Worm (Caenorhabditis elegans) whole organism, L4 larva: ENCODE results near the gene spc-2.
A peak's percentile ranks its signal among the peaks of the same experiment; 100 is the strongest.

Source experiments
- F26F4.8 ChIP-seq: fragments of 200-800 bp; sonication (Bioruptor generic); conservative IDR thresholded peaks from 2 replicates; pipeline ENCODE4 v1.3.6; 2022; ENCODE audit warnings: missing genetic modification characterization, missing compliant biosample characterization
- F37D6.2 ChIP-seq: sonication (generic microtip); optimal IDR thresholded peaks from 2 replicates; lab custom pipeline; 2016; ENCODE audit warnings: mild to moderate bottlenecking, missing genetic modification characterization, missing compliant biosample characterization
- Y48G9A.11 ChIP-seq: fragments of 200-800 bp; sonication (Bioruptor generic); IDR thresholded peaks from 2 replicates; pipeline ENCODE4 v1.3.6; 2022; ENCODE audit warnings: missing genetic modification reagents, missing genetic modification characterization, missing compliant biosample characterization
- Y75B8A.6 ChIP-seq: fragments of 200-800 bp; sonication (Bioruptor generic); IDR thresholded peaks from 2 replicates; pipeline ENCODE4 v1.3.6; 2022; ENCODE audit warnings: missing genetic modification reagents, missing genetic modification characterization, missing compliant biosample characterization
- aha-1 ChIP-seq: fragments of 150-350 bp; peaks from one replicate; lab custom pipeline; 2014; ENCODE audit warnings: missing biosample characterization, missing genetic modification characterization
- ceh-82 ChIP-seq: sonication (generic microtip); optimal IDR thresholded peaks from 2 replicates; lab custom pipeline; 2017; ENCODE audit warnings: missing biosample characterization, missing genetic modification characterization
- daf-16 ChIP-seq, 3 experiments: sonication (generic microtip); optimal IDR thresholded peaks; 2 replicates each; lab custom pipeline; 2016 to 2017; ENCODE audit warnings: missing genetic modification characterization in 3 of 3, missing genetic modification reagents in 3 of 3, mild to moderate bottlenecking in 2 of 3, missing compliant biosample characterization in 2 of 3, missing biosample characterization in 1 of 3, moderate library complexity in 1 of 3
- daf-19 ChIP-seq: fragments of 200-800 bp; sonication (Bioruptor generic); conservative IDR thresholded peaks from 2 replicates; pipeline ENCODE4 v1.3.6; 2022; ENCODE audit warnings: missing genetic modification characterization, missing compliant biosample characterization
- dmd-8 ChIP-seq: fragments of 200-800 bp; sonication (Bioruptor generic); IDR thresholded peaks from 2 replicates; pipeline ENCODE4 v1.3.6; 2022; ENCODE audit warnings: missing genetic modification characterization, missing compliant biosample characterization
- dpl-1 ChIP-seq: fragments of 150-350 bp; optimal IDR thresholded peaks from 2 replicates; lab custom pipeline; 2014; ENCODE audit warnings: missing biosample characterization, missing genetic modification reagents, missing genetic modification characterization
- egl-43 ChIP-seq: fragments of 200-800 bp; sonication (Bioruptor generic); IDR thresholded peaks from 2 replicates; pipeline ENCODE4 v1.3.6; 2022; ENCODE audit warnings: missing genetic modification reagents, missing genetic modification characterization, missing compliant biosample characterization
- fos-1 ChIP-seq: fragments of 150-350 bp; optimal IDR thresholded peaks from 2 replicates; lab custom pipeline; 2014; ENCODE audit warnings: missing biosample characterization, missing genetic modification characterization
- hif-1 ChIP-seq, 2 experiments: sonication (generic microtip); optimal IDR thresholded peaks; 2 replicates each; lab custom pipeline; 2016 to 2017; ENCODE audit warnings: missing compliant biosample characterization in 2 of 2, missing genetic modification characterization in 2 of 2, missing genetic modification reagents in 2 of 2, missing genotype in 2 of 2, mild to moderate bottlenecking in 1 of 2
- jun-1 ChIP-seq: fragments of 150-350 bp; optimal IDR thresholded peaks from 2 replicates; lab custom pipeline; 2014; ENCODE audit warnings: missing biosample characterization, missing genetic modification reagents, missing genetic modification characterization
- lin-1 ChIP-seq: fragments of 200-800 bp; sonication (Bioruptor generic); IDR thresholded peaks from 2 replicates; pipeline ENCODE4 v1.3.6; 2022; ENCODE audit warnings: missing genetic modification reagents, missing genetic modification characterization, missing compliant biosample characterization
- lin-38 ChIP-seq: fragments of 200-800 bp; sonication (Bioruptor generic); IDR thresholded peaks from 2 replicates; pipeline ENCODE4 v1.3.6; 2022; ENCODE audit warnings: missing genetic modification reagents, missing genetic modification characterization, missing compliant biosample characterization
- lin-39 ChIP-seq: fragments of 150-350 bp; optimal IDR thresholded peaks from 2 replicates; lab custom pipeline; 2014; ENCODE audit warnings: missing biosample characterization, missing genetic modification reagents, missing genetic modification characterization
- mxl-2 ChIP-seq: fragments of 200-800 bp; sonication (Bioruptor generic); conservative IDR thresholded peaks from 2 replicates; pipeline ENCODE4 v1.3.6; 2022; ENCODE audit warnings: missing genetic modification reagents, missing genetic modification characterization, missing compliant biosample characterization
- nhr-102 ChIP-seq: sonication (generic microtip); optimal IDR thresholded peaks from 2 replicates; lab custom pipeline; 2016; ENCODE audit warnings: mild to moderate bottlenecking, missing genetic modification characterization, moderate library complexity, missing compliant biosample characterization
- nhr-41 ChIP-seq: fragments of 200-800 bp; sonication (Bioruptor generic); IDR thresholded peaks from 2 replicates; pipeline ENCODE4 v1.3.6; 2022; ENCODE audit warnings: missing genetic modification reagents, missing genetic modification characterization, missing compliant biosample characterization
- nhr-42 ChIP-seq: fragments of 200-800 bp; sonication (Bioruptor generic); IDR thresholded peaks from 2 replicates; pipeline ENCODE4 v1.3.6; 2022; ENCODE audit warnings: missing genetic modification characterization, missing compliant biosample characterization
- nhr-48 ChIP-seq: sonication (generic microtip); optimal IDR thresholded peaks from 2 replicates; lab custom pipeline; 2016; ENCODE audit warnings: mild to moderate bottlenecking, missing genetic modification characterization, missing compliant biosample characterization
- nhr-77 ChIP-seq: fragments of 150-350 bp; optimal IDR thresholded peaks from 2 replicates; lab custom pipeline; 2014; ENCODE audit warnings: missing biosample characterization, missing genetic modification characterization
- pha-4 ChIP-seq, 2 experiments: fragments of 150-350 bp in 1 of 2; fragments of 200-800 bp in 1 of 2; sonication (Bioruptor generic) in 1 of 2; IDR thresholded peaks in 1 of 2; optimal IDR thresholded peaks in 1 of 2; 2 replicates each; pipeline versions ENCODE4 v1.3.6 to Lab custom; 2014 to 2022; ENCODE audit warnings: missing genetic modification characterization in 2 of 2, missing genetic modification reagents in 2 of 2, missing biosample characterization in 1 of 2, missing compliant biosample characterization in 1 of 2
- rbr-2 ChIP-seq: sonication (generic microtip); optimal IDR thresholded peaks from 2 replicates; lab custom pipeline; 2016; ENCODE audit warnings: missing genotype, missing genetic modification characterization, missing compliant biosample characterization
- sdz-12 ChIP-seq: fragments of 200-800 bp; sonication (Bioruptor generic); optimal IDR thresholded peaks from 2 replicates; lab custom pipeline; 2018; ENCODE audit warnings: mild to moderate bottlenecking, missing genetic modification characterization, missing compliant biosample characterization
- unc-39 ChIP-seq: sonication (generic microtip); optimal IDR thresholded peaks from 2 replicates; lab custom pipeline; 2017; ENCODE audit warnings: missing biosample characterization, missing genetic modification characterization
- unc-62 ChIP-seq, 3 experiments: fragments of 150-350 bp in 1 of 3; sonication (generic microtip); optimal IDR thresholded peaks in 2 of 3; peaks in 1 of 3; 1 replicate in 1 of 3; 2 replicates in 2 of 3; lab custom pipeline; 2014 to 2017; ENCODE audit warnings: missing biosample characterization in 3 of 3, missing genetic modification characterization in 3 of 3, missing genetic modification reagents in 3 of 3, missing genotype in 1 of 3
- zfp-2 ChIP-seq: sonication (generic microtip); optimal IDR thresholded peaks from 2 replicates; lab custom pipeline; 2016; ENCODE audit warnings: mild to moderate bottlenecking, missing genetic modification characterization, missing compliant biosample characterization
- zip-11 ChIP-seq: fragments of 200-800 bp; sonication (Bioruptor generic); IDR thresholded peaks from 2 replicates; pipeline ENCODE4 v1.3.6; 2022; ENCODE audit warnings: missing genetic modification characterization, missing compliant biosample characterization

Gene spc-2

ce11 chrIII:8201760-8202159, 20.1 kb downstream of the spc-2 start (continued):
- TF ChIP-seq hif-1 (tag; optimal IDR thresholded peaks at IDR 0.05; lab: Kevin White, UChicago), result no peak
- no peak for TF ChIP-seq Y48G9A.11 (GFP tag; lab: Robert Waterston, UW)
- TF ChIP-seq pha-4 (GFP tag; IDR thresholded peaks at IDR 0.05; lab: Robert Waterston, UW), result no peak
- TF ChIP-seq pha-4 (tag; optimal IDR thresholded peaks at IDR 0.05; lab: Kevin White, UChicago), result no peak
- TF ChIP-seq unc-39, result no peak
- TF ChIP-seq jun-1, result no peak
- no peak for TF ChIP-seq mxl-2 (GFP tag; lab: Robert Waterston, UW)
- no peak for TF ChIP-seq F37D6.2
- TF ChIP-seq Y75B8A.6 (GFP tag; lab: Robert Waterston, UW), result no peak
- TF ChIP-seq lin-1 (GFP tag; lab: Robert Waterston, UW), result no peak

ce11 chrIII:8202754-8203153, 21.1 kb downstream of the spc-2 start, which contains the start of gene snb-5:
snb-5 (plus strand) TSS chrIII:8203054.
- TF ChIP-seq nhr-41 (GFP tag; lab: Robert Waterston, UW) (no peak), unc-62 (GFP tag; optimal IDR thresholded peaks at IDR 0.05 in 1 of 2; lab: Kevin White, UChicago) (no peak), unc-62 (tag; optimal IDR thresholded peaks at IDR 0.05; lab: Kevin White, UChicago) (no peak), daf-16 (GFP tag; optimal IDR thresholded peaks at IDR 0.05; lab: Kevin White, UChicago) (no peak), daf-16 (tag; optimal IDR thresholded peaks at IDR 0.05; lab: Kevin White, UChicago) (no peak), unc-39 (no peak), lin-39 (tag; lab: Kevin White, UChicago) (no peak), dpl-1 (no peak), nhr-48 (tag; lab: Kevin White, UChicago) (no peak), fos-1 (tag; lab: Kevin White, UChicago) (no peak), egl-43 (GFP tag; lab: Robert Waterston, UW) (no peak), ceh-82 (tag; lab: Kevin White, UChicago) (no peak), aha-1 (no peak)

ce11 chrIII:8209775-8210174, 28.1 kb downstream of the spc-2 start, which contains the start of gene C30A5.10:
C30A5.10 (minus strand) TSS chrIII:8209875.
- TF ChIP-seq fos-1 (tag; lab: Kevin White, UChicago), result no peak
- no peak for TF ChIP-seq jun-1
- no peak for TF ChIP-seq zip-11
- no peak for TF ChIP-seq nhr-42
- no peak for TF ChIP-seq daf-16 (GFP tag; optimal IDR thresholded peaks at IDR 0.05; lab: Kevin White, UChicago)
- TF ChIP-seq daf-16 (tag; optimal IDR thresholded peaks at IDR 0.05; lab: Kevin White, UChicago), result no peak
- peak in 1 of 2 experiments; percentile 16 for TF ChIP-seq unc-62 (GFP tag; optimal IDR thresholded peaks at IDR 0.05 in 1 of 2; lab: Kevin White, UChicago)
- no peak for TF ChIP-seq unc-62 (tag; optimal IDR thresholded peaks at IDR 0.05; lab: Kevin White, UChicago)
- no peak for TF ChIP-seq nhr-102 (tag; lab: Kevin White, UChicago)

- TF ChIP-seq F26F4.8 (GFP tag; lab: Robert Waterston, UW), result no peak
- TF ChIP-seq zfp-2 (tag; lab: Kevin White, UChicago), result no peak
- TF ChIP-seq lin-38, result no peak
- TF ChIP-seq unc-62 (GFP tag; optimal IDR thresholded peaks at IDR 0.05 in 1 of 2; lab: Kevin White, UChicago), result peak in 1 of 2 experiments; percentile 59
- no peak for TF ChIP-seq unc-62 (tag; optimal IDR thresholded peaks at IDR 0.05; lab: Kevin White, UChicago)
- TF ChIP-seq nhr-77, result no peak
- TF ChIP-seq aha-1, result peak; percentile 29
- TF ChIP-seq sdz-12 (GFP tag; lab: Kevin White, UChicago), result no peak
- TF ChIP-seq dmd-8 (GFP tag; lab: Robert Waterston, UW), result no peak
- TF ChIP-seq daf-19 (GFP tag; lab: Robert Waterston, UW), result no peak
Observed at ce11 chrIII:8211562-8211961, 29.9 kb downstream of the spc-2 start.

ce11 chrIII:8216224-8216623, 34.5 kb downstream of the spc-2 start, which contains the start of gene unc-86:
unc-86 (minus strand) TSS chrIII:8216336.
- TF ChIP-seq aha-1 (peak; percentile 2), rbr-2 (tag; lab: Kevin White, UChicago) (no peak), dpl-1 (no peak)
